Fruit fly (Drosophila melanogaster) whole organism, embryonic: ENCODE measurements around the gene CG9360.
A peak's percentile ranks its signal among the peaks of the same experiment; 100 is the strongest.

Source experiments
- Ada2b ChIP-seq: fragments of 200-800 bp; sonication (Bioruptor generic); IDR thresholded peaks from 2 replicates; pipeline ENCODE4 v1.3.6; 2022; ENCODE audit warnings: missing biosample characterization, missing genetic modification characterization
- BEAF-32 ChIP-seq: fragments of 200-800 bp; sonication (Bioruptor generic); optimal IDR thresholded peaks from 3 replicates; lab custom pipeline; 2017; ENCODE audit warnings: missing biosample characterization, missing genetic modification characterization, mild to moderate bottlenecking, moderate library complexity, missing genetic modification reagents
- CG11456 ChIP-seq: fragments of 200-800 bp; sonication (Bioruptor generic); IDR thresholded peaks from 3 replicates; pipeline ENCODE4 v1.3.6; 2022; ENCODE audit warnings: missing biosample characterization, missing genetic modification characterization
- CG12744 ChIP-seq: fragments of 200-800 bp; sonication (Bioruptor generic); optimal IDR thresholded peaks from 2 replicates; lab custom pipeline; 2016; ENCODE audit warnings: missing biosample characterization, missing genetic modification characterization
- CG12942 ChIP-seq: fragments of 200-800 bp; sonication (Bioruptor generic); optimal IDR thresholded peaks from 3 replicates; lab custom pipeline; 2016; ENCODE audit warnings: missing biosample characterization, missing genetic modification characterization
- CG13624 ChIP-seq: fragments of 200-800 bp; sonication (Bioruptor generic); optimal IDR thresholded peaks from 2 replicates; lab custom pipeline; 2016; ENCODE audit warnings: missing biosample characterization, missing genetic modification characterization
- CG15514 ChIP-seq: fragments of 200-800 bp; sonication (Bioruptor generic); optimal IDR thresholded peaks from 3 replicates; lab custom pipeline; 2017; ENCODE audit warnings: missing biosample characterization, missing genetic modification characterization, mild to moderate bottlenecking, moderate library complexity, missing genetic modification reagents
- CG17612 ChIP-seq: fragments of 200-800 bp; sonication (Bioruptor generic); IDR thresholded peaks from 2 replicates; pipeline ENCODE4 v1.3.6; 2022; ENCODE audit warnings: missing biosample characterization, missing genetic modification characterization
- CG42726 ChIP-seq: fragments of 200-800 bp; sonication (Bioruptor generic); IDR thresholded peaks from 2 replicates; pipeline ENCODE4 v1.3.6; 2022; ENCODE audit warnings: missing biosample characterization, missing genetic modification characterization; ENCODE audit not compliant: partially characterized antibody
- CG4328 ChIP-seq: fragments of 200-800 bp; sonication (Bioruptor generic); optimal IDR thresholded peaks from 3 replicates; lab custom pipeline; 2017; ENCODE audit warnings: missing biosample characterization, missing genetic modification reagents, missing genetic modification characterization
- CG4404 ChIP-seq: fragments of 200-800 bp; sonication (Bioruptor generic); IDR thresholded peaks from 2 replicates; pipeline ENCODE4 v1.3.6; 2022; ENCODE audit warnings: missing biosample characterization, missing genetic modification characterization
- CG4424 ChIP-seq: fragments of 200-800 bp; sonication (Bioruptor generic); optimal IDR thresholded peaks from 3 replicates; lab custom pipeline; 2016; ENCODE audit warnings: missing biosample characterization, missing genetic modification characterization
- CG4854 ChIP-seq: fragments of 200-800 bp; sonication (Bioruptor generic); optimal IDR thresholded peaks from 2 replicates; lab custom pipeline; 2016; ENCODE audit warnings: missing biosample characterization, missing genetic modification characterization, inconsistent platforms
- CG6254 ChIP-seq: fragments of 200-800 bp; sonication (Bioruptor generic); optimal IDR thresholded peaks from 3 replicates; lab custom pipeline; 2017; ENCODE audit warnings: mild to moderate bottlenecking, missing biosample characterization, missing genetic modification reagents, missing genetic modification characterization
- CG6689 ChIP-seq: fragments of 200-800 bp; sonication (Bioruptor generic); IDR thresholded peaks from 2 replicates; pipeline ENCODE4 v1.3.6; 2022; ENCODE audit warnings: missing biosample characterization, missing genetic modification characterization
- CG6854 ChIP-seq: fragments of 200-800 bp; sonication (Bioruptor generic); optimal IDR thresholded peaks from 3 replicates; lab custom pipeline; 2017; ENCODE audit warnings: missing biosample characterization, mild to moderate bottlenecking, missing genetic modification characterization
- CG9609 ChIP-seq: fragments of 200-800 bp; sonication (Bioruptor generic); optimal IDR thresholded peaks from 3 replicates; lab custom pipeline; 2016; ENCODE audit warnings: missing biosample characterization, missing genetic modification characterization
- Doc3 ChIP-seq: fragments of 200-800 bp; sonication (Bioruptor generic); IDR thresholded peaks from 3 replicates; pipeline ENCODE4 v1.3.6; 2022; ENCODE audit warnings: missing biosample characterization, missing genetic modification characterization; ENCODE audit not compliant: partially characterized antibody
- Dp ChIP-seq: fragments of 200-800 bp; sonication (Bioruptor generic); optimal IDR thresholded peaks from 2 replicates; lab custom pipeline; 2018; ENCODE audit warnings: missing biosample characterization, mild to moderate bottlenecking, missing genetic modification characterization, moderate library complexity
- E2f1 ChIP-seq: fragments of 200-800 bp; sonication (Bioruptor generic); IDR thresholded peaks from 2 replicates; pipeline ENCODE4 v1.3.6; 2022; ENCODE audit warnings: missing biosample characterization, missing genetic modification characterization
- ERR ChIP-seq: fragments of 200-800 bp; sonication (Bioruptor generic); optimal IDR thresholded peaks from 2 replicates; lab custom pipeline; 2016; ENCODE audit warnings: missing biosample characterization, missing genetic modification characterization
- Ets65A ChIP-seq: fragments of 200-800 bp; sonication (Bioruptor generic); peaks from one replicate; lab custom pipeline; 2016; ENCODE audit warnings: missing biosample characterization, missing genetic modification characterization
- Kr ChIP-seq: fragments of 200-800 bp; sonication (Bioruptor generic); optimal IDR thresholded peaks from 2 replicates; lab custom pipeline; 2017; ENCODE audit warnings: missing biosample characterization, mild to moderate bottlenecking, missing genetic modification characterization
- Lim3 ChIP-seq: fragments of 200-800 bp; sonication (Bioruptor generic); IDR thresholded peaks from 2 replicates; pipeline ENCODE4 v1.3.6; 2022; ENCODE audit warnings: missing biosample characterization, missing genetic modification characterization
- Lpt ChIP-seq: fragments of >200 bp; optimal IDR thresholded peaks from 2 replicates; lab custom pipeline; 2018; ENCODE audit warnings: missing biosample characterization, missing genetic modification characterization
- MTF-1 ChIP-seq: fragments of 200-800 bp; sonication (Bioruptor generic); optimal IDR thresholded peaks from 2 replicates; lab custom pipeline; 2018; ENCODE audit warnings: missing biosample characterization, mild to moderate bottlenecking, missing genetic modification characterization, borderline replicate concordance
- NC2α ChIP-seq: fragments of 200-800 bp; sonication (Bioruptor generic); optimal IDR thresholded peaks from 2 replicates; lab custom pipeline; 2016; ENCODE audit warnings: missing biosample characterization, missing genetic modification characterization
- Poxn ChIP-seq: fragments of 200-800 bp; sonication (Bioruptor generic); IDR thresholded peaks from 2 replicates; pipeline ENCODE4 v1.3.6; 2022; ENCODE audit warnings: missing biosample characterization, missing genetic modification characterization
- Ravus ChIP-seq: fragments of 200-800 bp; sonication (Bioruptor generic); IDR thresholded peaks from 2 replicates; pipeline ENCODE4 v1.3.6; 2022; ENCODE audit warnings: missing biosample characterization, missing genetic modification characterization
- Tbp ChIP-seq: fragments of >200 bp; optimal IDR thresholded peaks from 2 replicates; lab custom pipeline; 2018; ENCODE audit warnings: missing biosample characterization, missing genetic modification characterization
- abd-A ChIP-seq: fragments of 200-800 bp; sonication (Bioruptor generic); optimal IDR thresholded peaks from 3 replicates; lab custom pipeline; 2019; ENCODE audit warnings: missing biosample characterization, mild to moderate bottlenecking, missing genetic modification characterization, moderate library complexity
- bbx ChIP-seq: fragments of 200-800 bp; sonication (Bioruptor generic); IDR thresholded peaks from 2 replicates; pipeline ENCODE4 v1.3.6; 2022; ENCODE audit warnings: missing biosample characterization, missing genetic modification characterization; ENCODE audit not compliant: partially characterized antibody
- exex ChIP-seq: fragments of 200-800 bp; sonication (Bioruptor generic); optimal IDR thresholded peaks from 4 replicates; lab custom pipeline; 2018; ENCODE audit warnings: missing biosample characterization, mild to moderate bottlenecking, missing genetic modification characterization, moderate library complexity
- fd64A ChIP-seq: fragments of 200-800 bp; sonication (Bioruptor generic); optimal IDR thresholded peaks from 3 replicates; lab custom pipeline; 2018; ENCODE audit warnings: missing biosample characterization, mild to moderate bottlenecking, missing genetic modification characterization
- gcm2 ChIP-seq: fragments of 200-800 bp; sonication (Bioruptor generic); optimal IDR thresholded peaks from 2 replicates; lab custom pipeline; 2016; ENCODE audit warnings: missing biosample characterization, missing genetic modification characterization
- gt ChIP-seq: fragments of 200-800 bp; sonication (Bioruptor generic); IDR thresholded peaks from 2 replicates; pipeline ENCODE4 v1.3.6; 2022; ENCODE audit warnings: missing biosample characterization, missing genetic modification characterization
- hb ChIP-seq: fragments of 200-800 bp; sonication (Bioruptor generic); IDR thresholded peaks from 3 replicates; pipeline ENCODE4 v1.3.6; 2022; ENCODE audit warnings: missing biosample characterization, missing genetic modification characterization; ENCODE audit not compliant: partially characterized antibody
- hkb ChIP-seq, 2 experiments: fragments of 200-800 bp in 1 of 2; fragments of >200 bp in 1 of 2; sonication (Bioruptor generic) in 1 of 2; IDR thresholded peaks in 1 of 2; optimal IDR thresholded peaks in 1 of 2; 2 replicates each; pipeline versions ENCODE4 v1.3.6 to Lab custom; 2017 to 2022; ENCODE audit warnings: missing biosample characterization in 1 of 2, missing genetic modification characterization in 1 of 2
- kah ChIP-seq: fragments of 200-800 bp; sonication (Bioruptor generic); optimal IDR thresholded peaks from 2 replicates; lab custom pipeline; 2018; ENCODE audit warnings: missing biosample characterization, mild to moderate bottlenecking, missing genetic modification characterization
- kay ChIP-seq: fragments of 200-800 bp; sonication (Bioruptor generic); optimal IDR thresholded peaks from 2 replicates; lab custom pipeline; 2016; ENCODE audit warnings: missing biosample characterization, missing genetic modification characterization
- lmd ChIP-seq: fragments of 200-800 bp; sonication (Bioruptor generic); IDR thresholded peaks from 2 replicates; pipeline ENCODE4 v1.3.6; 2022; ENCODE audit warnings: missing biosample characterization, missing genetic modification characterization
- onecut ChIP-seq: fragments of 200-800 bp; sonication (Bioruptor generic); IDR thresholded peaks from 2 replicates; pipeline ENCODE4 v1.3.6; 2022; ENCODE audit warnings: missing biosample characterization, missing genetic modification characterization
- pan ChIP-seq, 4 experiments: fragments of >200 bp in 3 of 4; fragments of 200-800 bp in 1 of 4; sonication (Bioruptor generic) in 1 of 4; optimal IDR thresholded peaks in 3 of 4; IDR thresholded peaks in 1 of 4; 2 replicates each; pipeline versions ENCODE4 v1.3.6 to Lab custom; 2017 to 2022; ENCODE audit warnings: missing biosample characterization in 2 of 4, missing genetic modification characterization in 2 of 4, mixed read lengths in 1 of 4
- pho ChIP-seq: fragments of 200-800 bp; sonication (Bioruptor generic); optimal IDR thresholded peaks from 2 replicates; lab custom pipeline; 2016; ENCODE audit warnings: missing biosample characterization, missing genetic modification characterization
- prd ChIP-seq, 3 experiments: fragments of >200 bp in 2 of 3; fragments of 200-800 bp in 1 of 3; sonication (Bioruptor generic) in 1 of 3; optimal IDR thresholded peaks in 2 of 3; IDR thresholded peaks in 1 of 3; 2 replicates in 2 of 3; 3 replicates in 1 of 3; pipeline versions ENCODE4 v1.3.6 to Lab custom; 2017 to 2022; ENCODE audit warnings: missing biosample characterization in 1 of 3, missing genetic modification characterization in 1 of 3
- sc ChIP-seq, 3 experiments: fragments of >200 bp in 2 of 3; fragments of 200-800 bp in 1 of 3; sonication (Bioruptor generic) in 1 of 3; optimal IDR thresholded peaks; 2 replicates in 2 of 3; 3 replicates in 1 of 3; lab custom pipeline; 2017; ENCODE audit warnings: mild to moderate bottlenecking in 1 of 3, missing biosample characterization in 1 of 3, missing genetic modification characterization in 1 of 3, missing genetic modification reagents in 1 of 3
- shn ChIP-seq: fragments of 200-800 bp; sonication (Bioruptor generic); optimal IDR thresholded peaks from 3 replicates; lab custom pipeline; 2016; ENCODE audit warnings: missing biosample characterization, missing genetic modification characterization
- tio ChIP-seq: fragments of 200-800 bp; sonication (Bioruptor generic); optimal IDR thresholded peaks from 2 replicates; lab custom pipeline; 2017; ENCODE audit warnings: missing biosample characterization, missing genetic modification characterization, inconsistent platforms

The CG9360 gene

DNA sequence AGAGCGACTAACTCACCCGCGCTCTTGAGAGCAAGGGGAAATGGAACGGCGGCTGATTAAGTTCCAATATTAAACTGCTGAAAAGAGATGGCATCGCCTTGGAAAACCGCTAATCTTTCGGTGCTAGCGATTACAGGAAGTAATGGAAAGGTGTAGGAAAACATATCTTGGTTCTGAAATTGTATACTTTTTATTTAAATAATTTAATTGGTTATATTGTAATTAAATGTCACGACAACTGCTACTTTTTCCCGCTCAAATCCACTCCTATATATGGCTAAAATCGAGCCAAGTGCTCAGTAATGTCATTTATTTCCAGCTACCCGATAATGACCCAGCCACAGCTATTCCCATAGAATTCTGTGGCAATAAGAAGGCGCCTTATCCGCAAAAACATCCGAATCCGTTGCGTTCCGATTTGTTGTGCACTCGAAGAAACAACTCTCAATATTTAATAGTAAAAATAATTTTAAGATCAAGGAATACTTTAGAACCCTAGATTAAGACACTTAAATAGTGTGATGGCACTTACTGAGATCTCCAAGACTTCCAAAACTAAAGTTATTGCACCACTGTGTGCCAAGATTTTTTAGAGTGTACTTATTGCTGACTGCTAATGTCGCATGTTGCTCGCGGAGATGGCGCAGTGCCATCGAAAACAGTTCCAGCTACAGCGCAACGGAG is 23.9 kb upstream of the CG9360 start (continued):
- TF ChIP-seq Lpt (GFP tag; lab: Kevin White, UChicago) (no peak), fd64A (no peak), abd-A (tag; lab: Kevin White, UChicago) (no peak), Lim3 (GFP tag; lab: Robert Waterston, UW) (no peak), hkb (optimal IDR thresholded peaks at IDR 0.05; lab: Kevin White, UChicago) (no peak), hkb (GFP tag; IDR thresholded peaks at IDR 0.05; lab: Robert Waterston, UW) (peak; percentile 85), MTF-1 (GFP tag; lab: Kevin White, UChicago) (peak; percentile 29), CG6854 (GFP tag; lab: Kevin White, UChicago) (peak; percentile 46), Dp (GFP tag; lab: Kevin White, UChicago) (no peak), BEAF-32 (GFP tag; lab: Kevin White, UChicago) (no peak), gcm2 (GFP tag; lab: Kevin White, UChicago) (peak; percentile 34), CG17612 (GFP tag; lab: Robert Waterston, UW) (no peak), shn (GFP tag; lab: Kevin White, UChicago) (peak; percentile 31), exex (no peak), CG4404 (GFP tag; lab: Robert Waterston, UW) (peak; percentile 48; the same call in 1 of the 2 replicates), E2f1 (peak; percentile 79), lmd (GFP tag; lab: Robert Waterston, UW) (peak; percentile 74), CG4854 (GFP tag; lab: Kevin White, UChicago) (peak; percentile 40), Ets65A (GFP tag; lab: Kevin White, UChicago) (peak; percentile 94), NC2α (GFP tag; lab: Kevin White, UChicago) (peak; percentile 28), CG13624 (peak; percentile 57), CG42726 (GFP tag; lab: Robert Waterston, UW) (no peak), Ravus (GFP tag; lab: Robert Waterston, UW) (no peak), CG12744 (no peak), CG6254 (GFP tag; lab: Kevin White, UChicago) (peak; percentile 52), Tbp (GFP tag; lab: Kevin White, UChicago) (no peak), CG15514 (GFP tag; lab: Kevin White, UChicago) (peak; percentile 56), CG6689 (GFP tag; lab: Robert Waterston, UW) (peak; percentile 59), pan (optimal IDR thresholded peaks at IDR 0.05; lab: Kevin White, UChicago) (no peak), pan (GFP tag; optimal IDR thresholded peaks at IDR 0.05 in 1 of 2, IDR thresholded peaks at IDR 0.05 in 1 of 2) (peak in 1 of 2 experiments; percentile 77), CG11456 (GFP tag; lab: Robert Waterston, UW) (peak; percentile 73; the same call in 2 of the 3 replicates), sc (optimal IDR thresholded peaks at IDR 0.05; lab: Kevin White, UChicago) (no peak), sc (GFP tag; optimal IDR thresholded peaks at IDR 0.05; lab: Kevin White, UChicago) (no peak), kay (GFP tag; lab: Kevin White, UChicago) (peak; percentile 42), hb (GFP tag; lab: Robert Waterston, UW) (no peak), bbx (no peak), Doc3 (no peak), Ada2b (GFP tag; lab: Robert Waterston, UW) (peak; percentile 44), Kr (GFP tag; lab: Kevin White, UChicago) (no peak), CG12942 (GFP tag; lab: Kevin White, UChicago) (peak; percentile 61), ERR (GFP tag; lab: Kevin White, UChicago) (peak; percentile 16), onecut (GFP tag; lab: Robert Waterston, UW) (no peak), tio (GFP tag; lab: Kevin White, UChicago) (peak; percentile 62), CG4424 (GFP tag; lab: Kevin White, UChicago) (peak; percentile 57), Poxn (no peak), pho (GFP tag; lab: Kevin White, UChicago) (peak; percentile 33), CG9609 (GFP tag; lab: Kevin White, UChicago) (peak; percentile 56), gt (GFP tag; lab: Robert Waterston, UW) (no peak), CG4328 (GFP tag; lab: Kevin White, UChicago) (no peak), prd (optimal IDR thresholded peaks at IDR 0.05; lab: Kevin White, UChicago) (no peak), prd (GFP tag; IDR thresholded peaks at IDR 0.05; lab: Robert Waterston, UW) (peak; percentile 81), kah (GFP tag; lab: Kevin White, UChicago) (peak; percentile 22)
